Fruit fly (Drosophila melanogaster): ENCODE results near the gene CG32647.

The CG32647 gene

DNA sequence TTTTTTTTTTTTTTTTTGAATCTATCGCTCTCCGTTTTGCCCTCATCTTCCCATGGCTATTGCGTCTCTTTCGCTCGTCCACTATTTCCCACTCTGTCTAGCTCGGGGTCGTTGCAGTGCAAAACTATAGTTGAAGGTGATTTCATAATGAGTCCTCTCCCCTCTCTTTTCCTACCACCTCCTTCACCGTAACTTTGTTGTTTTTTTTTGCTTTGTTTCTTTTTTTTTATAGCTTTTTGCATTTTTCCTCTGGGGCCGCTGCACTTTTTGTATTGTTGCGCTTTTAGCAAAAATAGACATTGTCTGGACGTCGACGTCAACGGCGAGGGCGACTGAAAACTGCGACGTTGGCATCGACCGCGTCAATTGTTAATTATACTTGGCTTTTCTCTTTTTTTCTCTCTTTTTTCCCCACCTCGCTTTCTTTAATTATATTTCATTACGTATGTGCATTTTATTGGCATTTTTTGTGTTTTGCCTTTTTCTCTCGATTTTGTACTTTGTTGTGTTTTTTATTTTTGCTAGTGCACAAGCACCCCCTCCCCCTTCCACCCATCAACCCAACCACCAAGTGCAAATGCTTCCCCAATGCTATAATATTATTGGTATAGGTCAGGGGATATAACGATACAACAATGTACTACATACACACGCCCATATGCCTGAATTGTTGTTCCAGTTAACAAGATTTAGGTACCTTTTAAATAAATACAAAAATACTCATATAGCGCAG lies 59.4 kb downstream of the CG32647 start:
- TF ChIP-seq woc (GFP tag; optimal IDR thresholded peaks at IDR 0.05) (no peak), Rel (GFP tag; optimal IDR thresholded peaks at IDR 0.05) (no peak), Rel (tag; optimal IDR thresholded peaks at IDR 0.05) (peak; percentile 7), GATAd (GFP tag; optimal IDR thresholded peaks at IDR 0.05) (no peak)

DNA sequence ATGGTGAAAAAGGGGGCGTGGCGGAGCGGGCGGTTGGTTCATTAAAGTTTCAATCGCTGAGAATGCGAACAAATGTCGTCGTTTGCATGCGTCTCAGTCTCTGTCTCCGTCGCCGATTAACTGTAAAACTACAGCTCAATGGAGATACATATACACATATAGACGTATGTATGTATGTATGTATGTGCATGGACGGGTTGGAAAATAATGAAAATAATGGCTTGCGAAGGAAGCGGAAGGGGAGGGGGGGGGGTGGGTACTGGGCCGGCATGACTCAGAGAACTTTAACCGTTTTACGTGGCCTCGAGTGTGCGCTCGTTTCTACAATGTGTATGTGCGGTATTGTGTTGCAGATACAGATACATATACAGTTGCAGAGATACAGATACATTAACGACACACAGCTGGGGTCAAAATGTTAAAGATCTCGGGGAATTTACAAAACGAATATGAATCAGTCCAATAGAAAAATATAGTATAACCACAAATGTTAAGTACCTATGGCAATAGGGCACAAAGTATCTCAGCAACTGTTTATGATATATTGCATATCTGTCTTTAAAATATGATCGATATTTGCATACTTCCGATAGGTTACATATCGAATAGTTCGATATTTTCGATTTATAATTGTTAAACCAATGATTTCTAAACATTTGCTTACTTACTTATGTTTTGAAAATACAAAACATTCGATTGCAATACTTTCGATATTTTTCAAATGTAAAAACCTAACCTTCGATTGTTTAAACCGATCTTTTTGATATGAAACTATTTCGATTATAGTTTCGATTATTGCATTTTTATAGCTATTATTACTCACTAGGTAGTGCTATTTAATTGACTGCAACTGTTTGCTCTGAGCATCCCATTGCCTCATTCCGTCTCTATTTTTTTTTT lies 60.2 kb downstream of the CG32647 start:
- TF ChIP-seq fru (GFP tag; optimal IDR thresholded peaks at IDR 0.05) (peak; percentile 6), sv (GFP tag; optimal IDR thresholded peaks at IDR 0.05) (no peak), usp (GFP tag; optimal IDR thresholded peaks at IDR 0.05) (no peak), Rel (GFP tag; optimal IDR thresholded peaks at IDR 0.05) (no peak), Rel (tag; optimal IDR thresholded peaks at IDR 0.05) (peak; percentile 1), woc (GFP tag; optimal IDR thresholded peaks at IDR 0.05) (peak; percentile 7)

dm6 chrX:12723332-12723731 lies 61.4 kb downstream of the CG32647 start:
- TF ChIP-seq dl (GFP tag; optimal IDR thresholded peaks at IDR 0.05; ENCODE audit: insufficient read depth in 1 of 2, partially characterized antibody in 2 of 2) = no peak
- no peak for TF ChIP-seq Mio (GFP tag; optimal IDR thresholded peaks at IDR 0.05)
- no peak for TF ChIP-seq CG9705 (GFP tag; optimal IDR thresholded peaks at IDR 0.05)
- no peak for TF ChIP-seq usp (GFP tag; optimal IDR thresholded peaks at IDR 0.05)
- TF ChIP-seq Jra (GFP tag; optimal IDR thresholded peaks at IDR 0.05) = no peak
- TF ChIP-seq lola (GFP tag; optimal IDR thresholded peaks at IDR 0.05) = no peak
- TF ChIP-seq Rel (GFP tag; optimal IDR thresholded peaks at IDR 0.05) = no peak
- TF ChIP-seq Rel (tag; optimal IDR thresholded peaks at IDR 0.05) = peak; percentile 55
- no peak for TF ChIP-seq fru (GFP tag; optimal IDR thresholded peaks at IDR 0.05)
- peak; percentile 44 for TF ChIP-seq Sp1 (GFP tag; optimal IDR thresholded peaks at IDR 0.05)
- no peak for TF ChIP-seq Hr78 (GFP tag; optimal IDR thresholded peaks at IDR 0.05)
- TF ChIP-seq Hr83 (GFP tag; optimal IDR thresholded peaks at IDR 0.05; ENCODE audit: poor library complexity, severe bottlenecking) = no peak
- no peak for TF ChIP-seq GATAd (GFP tag; optimal IDR thresholded peaks at IDR 0.05)
- no peak for TF ChIP-seq Hnf4 (GFP tag; optimal IDR thresholded peaks at IDR 0.05)
- no peak for TF ChIP-seq Vsx2 (GFP tag; optimal IDR thresholded peaks at IDR 0.05; ENCODE audit: partially characterized antibody)
- peak; percentile 46 for TF ChIP-seq psq (GFP tag; optimal IDR thresholded peaks at IDR 0.05)
- no peak for TF ChIP-seq sv (GFP tag; optimal IDR thresholded peaks at IDR 0.05)
- TF ChIP-seq CG32264 (GFP tag; optimal IDR thresholded peaks at IDR 0.05) = no peak
- no peak for TF ChIP-seq HLH106 (tag; optimal IDR thresholded peaks at IDR 0.05)
- peak; percentile 42 for TF ChIP-seq Dfd (GFP tag; optimal IDR thresholded peaks at IDR 0.05)
- TF ChIP-seq dsf (GFP tag; optimal IDR thresholded peaks at IDR 0.05; ENCODE audit: borderline replicate concordance) = no peak
- peak; percentile 84 for TF ChIP-seq CrebA (GFP tag; optimal IDR thresholded peaks at IDR 0.05; ENCODE audit: borderline replicate concordance)
- no peak for TF ChIP-seq Myc (optimal IDR thresholded peaks at IDR 0.05)
- TF ChIP-seq brk (GFP tag; optimal IDR thresholded peaks at IDR 0.05) = no peak
- TF ChIP-seq dmrt93B (GFP tag; optimal IDR thresholded peaks at IDR 0.05) = no peak
- TF ChIP-seq N (GFP tag; optimal IDR thresholded peaks at IDR 0.05) = no peak
- TF ChIP-seq Abd-B (GFP tag; optimal IDR thresholded peaks at IDR 0.05) = no peak
- no peak for TF ChIP-seq pan (optimal IDR thresholded peaks at IDR 0.05)
- TF ChIP-seq br (GFP tag; optimal IDR thresholded peaks at IDR 0.05) = peak; percentile 25
- TF ChIP-seq tai (GFP tag; optimal IDR thresholded peaks at IDR 0.05) = no peak
- peak; percentile 26 for TF ChIP-seq h (GFP tag; optimal IDR thresholded peaks at IDR 0.05)
- no peak for TF ChIP-seq Dif (GFP tag; optimal IDR thresholded peaks at IDR 0.05; ENCODE audit: partially characterized antibody)
- TF ChIP-seq sage (GFP tag; optimal IDR thresholded peaks at IDR 0.05) = no peak
